Worm (Caenorhabditis elegans): ENCODE results near the gene lst-6.
"Not testable (repeated sequence)": the region's sequence is repeated elsewhere in the genome, so short reads cannot be mapped to it uniquely, and the experiment has no call there.

Gene lst-6

DNA sequence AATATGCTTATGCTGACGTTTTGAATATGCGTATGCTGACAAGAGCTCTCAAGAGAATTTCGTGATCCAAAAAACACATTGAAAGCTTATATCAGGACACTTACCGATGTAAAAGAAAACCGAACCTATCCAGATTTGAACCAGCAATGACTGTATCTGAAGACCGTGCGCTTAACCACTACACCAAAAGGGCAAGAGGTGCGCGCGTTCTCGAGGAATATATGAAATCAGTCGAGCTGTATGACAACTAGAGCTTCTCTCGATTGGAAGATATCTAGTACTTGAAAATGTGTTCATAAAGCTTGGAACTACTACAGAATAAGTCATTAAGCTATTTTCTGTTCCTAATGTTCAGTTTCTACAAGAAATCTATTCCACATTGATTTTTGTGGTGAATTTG is 39.4 kb downstream of the lst-6 start:
- TF ChIP-seq scrt-1 (GFP tag; IDR thresholded peaks at IDR 0.05) (peak; percentile 66; the same call in 1 of the 2 replicates), tbx-37 (GFP tag; conservative IDR thresholded peaks at IDR 0.05) (0 out of 2 replicates have a peak, but pooled peaks have one; percentile 44), tbx-11 (GFP tag; IDR thresholded peaks at IDR 0.05) (0 out of 2 replicates have a peak, but pooled peaks have one; percentile 57)

DNA sequence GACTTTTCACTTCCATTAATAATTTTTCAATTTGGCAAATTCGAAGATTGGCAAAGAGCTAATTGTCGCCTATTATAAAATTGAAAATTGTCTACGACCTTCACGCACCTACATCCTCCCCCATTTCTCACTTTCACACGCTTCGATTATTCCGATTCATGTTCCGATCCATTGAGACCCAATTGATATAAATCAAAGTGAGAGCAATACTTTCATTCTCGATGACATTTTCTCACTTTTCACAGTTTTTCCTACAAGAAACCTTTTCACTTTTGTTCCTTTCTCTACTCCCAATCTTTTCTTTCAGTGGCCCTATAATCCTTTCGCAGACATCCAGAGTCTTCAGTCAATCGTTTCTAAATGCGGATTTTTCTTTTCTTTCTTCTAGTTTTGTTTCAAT is 42.7 kb downstream of the lst-6 start, which contains the start of gene C15F1.2:
Gene C15F1.2 (plus strand): TSS at position 308 of the 400 bp plus-strand sequence.
- no peak for TF ChIP-seq tra-4 (tag; optimal IDR thresholded peaks at IDR 0.05)

DNA sequence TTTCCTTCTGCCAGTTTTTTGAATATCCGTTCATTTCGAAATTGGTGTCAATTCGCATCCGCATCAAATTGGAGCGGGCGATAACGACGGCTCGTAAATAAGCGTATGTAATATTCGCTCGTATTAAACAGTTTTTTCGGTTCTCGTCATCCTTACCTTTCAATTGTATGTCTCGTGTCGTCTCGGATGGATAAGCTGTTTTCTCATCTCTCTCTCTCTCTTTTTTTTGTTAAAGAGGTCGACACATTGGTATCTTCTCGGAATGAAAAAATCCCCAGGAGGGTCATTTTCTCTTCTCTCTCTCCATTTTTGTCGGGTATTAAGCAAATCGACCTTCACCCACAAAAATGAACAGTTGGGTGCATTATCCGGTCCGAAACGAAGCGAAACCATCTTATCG is 43.4 kb downstream of the lst-6 start:
- TF ChIP-seq aly-1 (tag; optimal IDR thresholded peaks at IDR 0.05) (no peak), scrt-1 (GFP tag; IDR thresholded peaks at IDR 0.05) (no peak), ceh-36 (tag; optimal IDR thresholded peaks at IDR 0.05) (no peak), hmbx-1 (tag; optimal IDR thresholded peaks at IDR 0.05) (no peak), pes-1 (GFP tag; IDR thresholded peaks at IDR 0.05) (no peak), sea-1 (GFP tag; conservative IDR thresholded peaks at IDR 0.05) (no peak), ceh-13 (GFP tag; optimal IDR thresholded peaks at IDR 0.05) (no peak), hnd-1 (tag; optimal IDR thresholded peaks at IDR 0.05) (no peak), hmg-4 (GFP tag; optimal IDR thresholded peaks at IDR 0.05) (no peak), tbx-37 (GFP tag; conservative IDR thresholded peaks at IDR 0.05) (no peak), flt-1 (GFP tag; IDR thresholded peaks at IDR 0.05) (no peak), ets-7 (tag; optimal IDR thresholded peaks at IDR 0.05) (no peak), ama-1 (optimal IDR thresholded peaks at IDR 0.05) (no peak), tbx-11 (GFP tag; IDR thresholded peaks at IDR 0.05) (no peak), tra-4 (tag; optimal IDR thresholded peaks at IDR 0.05) (no peak), F13C5.2 (tag; optimal IDR thresholded peaks at IDR 0.05) (no peak)

DNA sequence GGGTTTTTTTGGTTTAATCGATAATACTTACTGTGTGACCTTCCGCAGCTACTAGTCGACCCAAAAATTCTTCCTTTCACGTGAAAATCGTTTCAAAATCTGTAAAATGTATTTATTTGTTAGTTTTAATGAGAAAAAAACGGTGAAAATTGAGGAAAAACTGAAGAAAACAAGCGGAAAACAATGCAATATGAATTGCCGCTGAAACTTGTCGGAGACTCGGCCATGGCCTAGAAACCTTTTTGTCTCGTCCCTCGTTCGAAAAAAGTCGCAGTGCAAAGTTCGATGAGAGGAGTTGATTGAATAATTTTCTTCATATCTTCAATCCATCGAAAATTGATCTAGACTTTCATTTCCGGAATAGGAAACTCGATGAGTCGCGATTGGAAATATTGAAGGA is 44.6 kb downstream of the lst-6 start, which contains the start of gene C15F1.8:
Gene C15F1.8 (minus strand): TSS at position 101 of the 400 bp plus-strand sequence.
- TF ChIP-seq aly-1 (tag; optimal IDR thresholded peaks at IDR 0.05); F13C5.2 (tag; optimal IDR thresholded peaks at IDR 0.05); hmg-4 (GFP tag; optimal IDR thresholded peaks at IDR 0.05): not testable (repeated sequence)

DNA sequence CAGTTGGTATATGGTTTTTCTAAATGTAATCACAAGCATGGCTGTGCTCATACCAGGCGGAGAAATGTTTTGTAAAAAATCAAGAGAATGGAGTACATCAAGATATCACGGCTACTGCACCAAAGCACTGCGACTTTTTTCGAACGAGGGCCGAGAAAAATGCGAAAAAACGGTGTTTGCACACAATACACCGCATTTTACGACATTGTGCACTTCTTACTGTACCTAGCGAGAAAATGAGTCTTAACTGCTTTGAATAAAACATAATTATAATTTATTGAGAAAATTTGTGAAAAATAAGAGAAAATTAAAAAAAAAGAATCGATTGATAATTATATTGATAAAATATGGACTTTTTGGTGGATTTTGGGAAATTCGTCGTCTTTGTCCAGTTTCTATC is 46.6 kb downstream of the lst-6 start:
- TF ChIP-seq pes-1 (GFP tag; IDR thresholded peaks at IDR 0.05), result no peak
- no peak for TF ChIP-seq F13C5.2 (tag; optimal IDR thresholded peaks at IDR 0.05)
- no peak for TF ChIP-seq ets-7 (tag; optimal IDR thresholded peaks at IDR 0.05)
- no peak for TF ChIP-seq hmg-4 (GFP tag; optimal IDR thresholded peaks at IDR 0.05)
- no peak for TF ChIP-seq ceh-13 (GFP tag; optimal IDR thresholded peaks at IDR 0.05)
- TF ChIP-seq aly-1 (tag; optimal IDR thresholded peaks at IDR 0.05), result no peak
- TF ChIP-seq tbx-37 (GFP tag; conservative IDR thresholded peaks at IDR 0.05), result no peak
- TF ChIP-seq scrt-1 (GFP tag; IDR thresholded peaks at IDR 0.05), result no peak
- no peak for TF ChIP-seq tbx-11 (GFP tag; IDR thresholded peaks at IDR 0.05)
- TF ChIP-seq ceh-36 (tag; optimal IDR thresholded peaks at IDR 0.05), result no peak
- TF ChIP-seq B0310.2 (tag; optimal IDR thresholded peaks at IDR 0.05), result no peak
- TF ChIP-seq ama-1 (optimal IDR thresholded peaks at IDR 0.05), result no peak

DNA sequence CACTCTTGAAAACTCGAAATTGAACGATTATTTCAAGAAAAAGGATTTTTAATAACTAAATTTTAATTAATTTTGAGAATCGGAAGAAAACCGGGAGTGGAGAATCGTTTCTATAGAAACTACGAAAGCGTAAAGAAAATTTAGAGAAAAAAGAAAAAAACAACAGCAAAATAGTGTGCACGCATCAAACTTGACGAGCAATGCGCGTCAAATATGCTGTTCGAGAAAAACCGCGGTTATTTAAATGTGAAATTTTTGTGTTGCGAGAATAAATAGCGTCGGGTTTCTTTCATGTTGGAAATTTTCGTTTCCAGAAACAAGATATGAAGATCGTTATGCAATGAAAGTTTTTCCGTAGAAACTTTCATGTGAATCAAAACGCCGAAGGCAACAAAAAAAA is 48.3 kb downstream of the lst-6 start:
- TF ChIP-seq aly-1 (tag; optimal IDR thresholded peaks at IDR 0.05), result no peak
- TF ChIP-seq F13C5.2 (tag; optimal IDR thresholded peaks at IDR 0.05), result no peak
- no peak for TF ChIP-seq ama-1 (optimal IDR thresholded peaks at IDR 0.05)
- TF ChIP-seq tbx-11 (GFP tag; IDR thresholded peaks at IDR 0.05), result no peak
- TF ChIP-seq tbx-37 (GFP tag; conservative IDR thresholded peaks at IDR 0.05), result no peak
- TF ChIP-seq tra-4 (tag; optimal IDR thresholded peaks at IDR 0.05), result no peak
- no peak for TF ChIP-seq sea-1 (GFP tag; conservative IDR thresholded peaks at IDR 0.05)
- no peak for TF ChIP-seq hnd-1 (tag; optimal IDR thresholded peaks at IDR 0.05)
- no peak for TF ChIP-seq hmg-4 (GFP tag; optimal IDR thresholded peaks at IDR 0.05)
- no peak for TF ChIP-seq B0310.2 (tag; optimal IDR thresholded peaks at IDR 0.05)
- no peak for TF ChIP-seq ets-7 (tag; optimal IDR thresholded peaks at IDR 0.05)
- TF ChIP-seq ceh-13 (GFP tag; optimal IDR thresholded peaks at IDR 0.05), result no peak

DNA sequence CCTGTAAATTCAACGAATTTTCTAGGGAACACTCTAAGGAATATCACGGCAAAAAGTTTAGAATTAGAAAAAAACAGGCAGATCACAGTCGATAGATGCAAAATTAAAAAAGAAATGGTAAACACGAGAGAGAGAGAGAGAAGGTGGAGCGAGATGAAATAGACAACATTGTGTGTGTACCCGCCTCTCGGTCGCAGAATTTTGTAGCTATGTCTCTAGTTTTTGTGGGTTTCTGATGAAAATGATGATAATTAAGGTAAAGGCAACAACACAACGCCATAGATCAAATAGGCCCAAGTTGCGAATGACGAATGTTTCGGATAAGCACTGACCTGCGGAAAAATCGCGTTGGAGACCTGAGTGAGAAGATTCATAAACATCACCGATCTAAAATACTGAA is 48.8 kb downstream of the lst-6 start, which contains the start of gene sod-1:
Gene sod-1 (minus strand): TSS at position 387 of the 400 bp plus-strand sequence.
- no peak for TF ChIP-seq pes-1 (GFP tag; IDR thresholded peaks at IDR 0.05)
- TF ChIP-seq hmg-4 (GFP tag; optimal IDR thresholded peaks at IDR 0.05), result no peak
- TF ChIP-seq sea-1 (GFP tag; conservative IDR thresholded peaks at IDR 0.05), result no peak
- no peak for TF ChIP-seq ceh-13 (GFP tag; optimal IDR thresholded peaks at IDR 0.05)

DNA sequence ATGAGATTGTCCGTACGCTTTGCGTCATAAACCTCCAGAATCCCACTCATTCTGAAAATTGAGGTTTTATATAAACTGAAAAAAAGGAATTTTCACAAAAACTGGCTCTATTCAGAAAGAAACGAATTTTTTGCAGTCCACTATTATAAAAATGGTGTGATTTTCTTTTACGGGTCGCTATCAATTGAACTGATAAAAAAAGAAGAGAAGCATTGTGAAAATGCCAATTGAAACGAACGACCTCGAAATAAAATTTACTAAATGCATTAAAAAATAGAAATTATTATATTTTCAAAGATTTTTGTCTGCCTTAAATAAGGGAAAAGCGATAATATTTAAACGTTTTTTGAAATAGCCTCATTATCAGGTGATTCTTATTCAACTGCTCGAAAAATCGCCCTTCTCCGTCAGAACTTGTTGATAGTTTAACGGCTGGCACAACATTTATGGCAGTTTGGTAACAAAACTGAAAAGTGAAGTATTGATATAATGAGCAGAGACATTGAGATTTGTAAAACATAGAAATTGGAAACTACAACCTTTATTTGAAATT is 50.0 kb downstream of the lst-6 start, which contains the start of gene art-1:
Gene art-1 (minus strand): TSS at position 51 of the 553 bp plus-strand sequence.
- TF ChIP-seq ceh-36 (tag; optimal IDR thresholded peaks at IDR 0.05) (no peak), ets-7 (tag; optimal IDR thresholded peaks at IDR 0.05) (no peak), sea-1 (GFP tag; conservative IDR thresholded peaks at IDR 0.05) (no peak), pes-1 (GFP tag; IDR thresholded peaks at IDR 0.05) (no peak), F13C5.2 (tag; optimal IDR thresholded peaks at IDR 0.05) (no peak), hmg-4 (GFP tag; optimal IDR thresholded peaks at IDR 0.05) (no peak), ceh-13 (GFP tag; optimal IDR thresholded peaks at IDR 0.05) (no peak), tbx-11 (GFP tag; IDR thresholded peaks at IDR 0.05) (no peak), hnd-1 (tag; optimal IDR thresholded peaks at IDR 0.05) (no peak), tbx-37 (GFP tag; conservative IDR thresholded peaks at IDR 0.05) (no peak), flt-1 (GFP tag; IDR thresholded peaks at IDR 0.05) (no peak), hmbx-1 (tag; optimal IDR thresholded peaks at IDR 0.05) (no peak), tra-4 (tag; optimal IDR thresholded peaks at IDR 0.05) (no peak), scrt-1 (GFP tag; IDR thresholded peaks at IDR 0.05) (no peak), aly-1 (tag; optimal IDR thresholded peaks at IDR 0.05) (no peak), ama-1 (optimal IDR thresholded peaks at IDR 0.05) (no peak), B0310.2 (tag; optimal IDR thresholded peaks at IDR 0.05) (no peak)
